Worm (Caenorhabditis elegans) whole organism, L3 larva: ENCODE results near the gene F47B8.2.

Source experiments
- R02D3.7 ChIP-seq: fragments of 150-350 bp; optimal IDR thresholded peaks from 2 replicates; lab custom pipeline; 2014; ENCODE audit warnings: missing biosample characterization, missing genetic modification characterization
- ceh-9 ChIP-seq: sonication (generic microtip); optimal IDR thresholded peaks from 2 replicates; lab custom pipeline; 2018; ENCODE audit warnings: missing biosample characterization, missing genetic modification characterization
- elt-1 ChIP-seq: fragments of 150-350 bp; optimal IDR thresholded peaks from 2 replicates; lab custom pipeline; 2014; ENCODE audit warnings: missing biosample characterization, missing genetic modification characterization
- fos-1 ChIP-seq: fragments of 150-350 bp; optimal IDR thresholded peaks from 2 replicates; lab custom pipeline; 2014; ENCODE audit warnings: missing biosample characterization, missing genetic modification characterization
- nhr-12 ChIP-seq: fragments of 150-350 bp; optimal IDR thresholded peaks from 2 replicates; lab custom pipeline; 2014; ENCODE audit warnings: missing biosample characterization, missing genetic modification characterization
- nhr-67 ChIP-seq: fragments of 150-350 bp; optimal IDR thresholded peaks from 2 replicates; lab custom pipeline; 2014; ENCODE audit warnings: missing biosample characterization, missing genetic modification characterization
- nhr-76 ChIP-seq: fragments of 150-350 bp; sonication (generic microtip); optimal IDR thresholded peaks from 5 replicates; lab custom pipeline; 2014; ENCODE audit warnings: missing biosample characterization, missing genetic modification characterization
- pha-4 ChIP-seq: fragments of 150-350 bp; optimal IDR thresholded peaks from 2 replicates; lab custom pipeline; 2014; ENCODE audit warnings: missing biosample characterization, missing genetic modification reagents, missing genetic modification characterization
- pqm-1 ChIP-seq: fragments of 150-350 bp; optimal IDR thresholded peaks from 2 replicates; lab custom pipeline; 2017; ENCODE audit warnings: missing biosample characterization, missing genetic modification characterization, inconsistent platforms
- tbx-2 ChIP-seq: sonication (generic microtip); optimal IDR thresholded peaks from 2 replicates; lab custom pipeline; 2016; ENCODE audit warnings: mild to moderate bottlenecking, missing genetic modification characterization, missing compliant biosample characterization
- ztf-11 ChIP-seq: fragments of 150-350 bp; optimal IDR thresholded peaks from 2 replicates; lab custom pipeline; 2014; ENCODE audit warnings: missing biosample characterization, missing genetic modification characterization
- ztf-4 ChIP-seq: fragments of 150-350 bp; optimal IDR thresholded peaks from 2 replicates; lab custom pipeline; 2014; ENCODE audit warnings: missing biosample characterization, missing genetic modification characterization

DNA sequence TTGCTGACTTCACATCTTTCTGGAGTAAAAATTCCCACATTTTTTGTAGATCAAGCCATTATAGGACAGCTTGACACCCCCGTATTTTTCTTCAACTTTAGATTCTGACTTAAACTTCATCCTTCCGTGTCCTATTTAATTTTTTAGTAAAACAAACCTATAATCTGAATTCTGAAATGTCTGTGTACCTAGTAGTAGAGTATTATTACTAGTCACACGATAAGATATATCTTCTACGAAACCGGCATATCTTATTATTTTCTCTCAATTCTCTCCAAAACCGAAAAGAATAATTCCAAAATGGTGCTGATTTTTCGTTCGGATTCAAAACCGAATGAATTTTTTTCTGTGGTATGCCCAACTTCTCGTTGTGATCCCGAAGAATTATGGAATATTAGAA lies 22.0 kb downstream of the F47B8.2 start, which contains the start of gene F14D7.9:
- no peak for TF ChIP-seq nhr-67 (tag; lab: Kevin White, UChicago)
- TF ChIP-seq pha-4 (tag; lab: Kevin White, UChicago): no peak
- no peak for TF ChIP-seq pqm-1
- no peak for TF ChIP-seq nhr-12 (tag; lab: Kevin White, UChicago)
- no peak for TF ChIP-seq ztf-11 (tag; lab: Kevin White, UChicago)
- no peak for TF ChIP-seq fos-1
- TF ChIP-seq nhr-76 (tag; lab: Kevin White, UChicago): no peak
- no peak for TF ChIP-seq elt-1 (tag; lab: Kevin White, UChicago)
- no peak for TF ChIP-seq R02D3.7 (tag; lab: Kevin White, UChicago)
- no peak for TF ChIP-seq ztf-4
- TF ChIP-seq tbx-2 (tag; lab: Kevin White, UChicago): no peak
- TF ChIP-seq ceh-9 (tag; lab: Kevin White, UChicago): no peak
